Worm (Caenorhabditis elegans): ENCODE data around the gene F49C12.3.

The F49C12.3 gene

DNA sequence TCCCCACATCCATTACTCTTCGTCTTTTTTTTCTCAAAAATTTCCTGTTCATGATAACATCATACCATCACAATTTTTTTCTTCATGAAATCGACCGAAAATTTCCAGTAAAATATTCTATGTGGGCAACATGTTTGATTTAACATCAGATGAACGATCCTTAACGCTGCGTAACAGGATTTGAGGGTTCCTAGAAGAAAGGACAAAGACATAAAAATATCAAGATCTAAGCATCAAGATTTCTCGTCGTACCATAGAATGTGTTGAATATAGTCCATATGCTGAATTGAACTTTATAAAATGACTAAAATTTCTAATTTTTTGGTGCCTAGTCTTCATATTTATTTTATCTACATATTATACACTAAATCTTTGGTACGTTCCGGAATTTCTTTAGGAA is at the start of gene F49C12.3:
Gene F49C12.3, plus strand, starts transcription at position 301 of the 400 bp plus-strand sequence.
- TF ChIP-seq unc-62 (GFP tag; optimal IDR thresholded peaks at IDR 0.05) = no peak

ce11 chrIV:9251079-9251478 is 49.1 kb upstream of the F49C12.3 start, which contains the start of gene Y11D7A.8:
TSS of gene Y11D7A.8 (plus strand) at chrIV:9251379.
- TF ChIP-seq unc-62 (GFP tag; optimal IDR thresholded peaks at IDR 0.05) = no peak

ce11 chrIV:9256017-9256416 is 44.2 kb upstream of the F49C12.3 start, which contains the start of gene Y11D7A.9:
TSS of gene Y11D7A.9 (minus strand) at chrIV:9256117.
- TF ChIP-seq unc-62 (GFP tag; optimal IDR thresholded peaks at IDR 0.05) = no peak

ce11 chrIV:9256865-9257264 is 43.4 kb upstream of the F49C12.3 start:
- no peak for TF ChIP-seq unc-62 (GFP tag; optimal IDR thresholded peaks at IDR 0.05)

DNA sequence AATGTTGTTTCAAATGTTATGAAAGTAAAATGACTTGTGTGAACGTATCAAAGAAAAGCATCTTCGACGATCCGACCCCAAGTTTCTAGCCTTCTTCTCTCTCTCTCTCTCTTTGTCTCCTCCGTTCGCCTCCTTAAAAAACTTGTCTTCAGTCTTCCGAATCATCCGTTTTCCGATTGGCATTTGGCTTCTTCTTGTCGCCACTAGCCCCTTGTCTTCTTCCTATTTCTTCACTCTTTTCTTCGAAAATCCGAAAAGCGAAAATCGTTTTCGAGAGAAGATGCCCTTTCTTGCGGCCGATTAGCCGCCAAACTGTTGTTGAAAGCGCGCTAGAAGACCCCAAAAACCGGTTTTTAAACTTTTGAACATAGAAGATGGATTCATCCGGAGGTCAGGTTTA is 41.7 kb upstream of the F49C12.3 start:
- TF ChIP-seq unc-62 (GFP tag; optimal IDR thresholded peaks at IDR 0.05) = no peak

ce11 chrIV:9259687-9260086 is 40.5 kb upstream of the F49C12.3 start, which contains the start of gene Y11D7A.10:
TSS of gene Y11D7A.10 (minus strand) at chrIV:9259768.
- TF ChIP-seq unc-62 (GFP tag; optimal IDR thresholded peaks at IDR 0.05) = no peak

DNA sequence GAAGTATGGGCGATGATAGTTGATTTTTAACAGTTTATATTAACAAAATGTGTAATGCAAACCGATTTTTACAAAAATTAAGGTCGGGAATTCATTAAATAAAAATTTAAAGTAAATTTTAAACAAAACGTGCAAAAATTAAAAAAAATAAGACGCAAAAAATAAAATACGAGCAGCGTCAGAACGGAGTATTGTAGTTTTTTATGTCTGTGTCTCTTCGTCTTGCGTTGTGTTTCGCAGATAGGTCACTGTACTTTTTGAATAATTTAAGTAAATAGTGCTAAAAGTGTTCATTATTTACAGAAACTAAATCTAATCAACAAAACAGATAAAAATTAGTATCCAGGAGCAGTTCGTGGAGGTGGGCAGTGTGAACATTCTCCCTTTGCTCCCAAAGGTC is 39.9 kb upstream of the F49C12.3 start:
- TF ChIP-seq unc-62 (GFP tag; optimal IDR thresholded peaks at IDR 0.05) = no peak

ce11 chrIV:9260826-9261225 is 39.4 kb upstream of the F49C12.3 start:
- TF ChIP-seq unc-62 (GFP tag; optimal IDR thresholded peaks at IDR 0.05) = no peak

DNA sequence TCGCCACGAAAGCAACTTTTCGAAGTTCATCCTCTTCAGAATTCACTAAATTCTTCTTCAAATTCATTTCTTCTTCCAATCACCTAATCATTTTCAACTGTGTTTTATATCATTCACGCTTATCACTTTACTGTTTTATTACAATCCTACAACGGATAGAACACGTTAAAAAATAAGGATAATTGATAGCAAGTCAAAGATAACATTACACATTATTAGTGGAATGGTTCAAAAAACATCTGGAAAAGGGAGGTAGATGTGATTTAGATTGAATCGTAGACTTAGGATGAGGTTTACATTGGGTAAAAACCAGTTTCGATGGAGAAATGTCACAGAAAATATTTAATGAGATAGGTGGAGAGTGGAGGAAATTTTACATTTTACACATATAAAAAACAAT is 38.5 kb upstream of the F49C12.3 start, which contains the start of gene col-120:
Gene col-120, minus strand, starts transcription at position 101 of the 400 bp plus-strand sequence.
- no peak for TF ChIP-seq unc-62 (GFP tag; optimal IDR thresholded peaks at IDR 0.05)

DNA sequence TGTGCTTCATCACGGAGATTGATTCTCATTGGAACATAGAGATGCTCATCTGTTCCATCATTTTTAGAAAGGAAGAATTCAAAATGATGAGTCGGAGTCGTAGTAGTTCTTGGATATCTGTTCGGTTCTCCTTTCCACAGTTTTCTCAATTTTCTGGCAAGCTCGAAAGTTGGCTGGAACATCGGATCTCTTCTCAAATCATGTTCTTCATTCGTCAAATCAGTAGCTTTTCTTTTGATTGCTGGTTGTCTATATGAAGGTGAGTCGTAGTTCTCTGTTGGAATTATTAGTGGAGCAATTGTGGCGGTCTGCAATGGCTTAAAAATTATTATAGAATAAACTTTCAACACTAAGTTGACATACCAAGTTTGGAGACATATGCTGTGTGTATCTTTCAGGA is 37.9 kb upstream of the F49C12.3 start:
- no peak for TF ChIP-seq unc-62 (GFP tag; optimal IDR thresholded peaks at IDR 0.05)

DNA sequence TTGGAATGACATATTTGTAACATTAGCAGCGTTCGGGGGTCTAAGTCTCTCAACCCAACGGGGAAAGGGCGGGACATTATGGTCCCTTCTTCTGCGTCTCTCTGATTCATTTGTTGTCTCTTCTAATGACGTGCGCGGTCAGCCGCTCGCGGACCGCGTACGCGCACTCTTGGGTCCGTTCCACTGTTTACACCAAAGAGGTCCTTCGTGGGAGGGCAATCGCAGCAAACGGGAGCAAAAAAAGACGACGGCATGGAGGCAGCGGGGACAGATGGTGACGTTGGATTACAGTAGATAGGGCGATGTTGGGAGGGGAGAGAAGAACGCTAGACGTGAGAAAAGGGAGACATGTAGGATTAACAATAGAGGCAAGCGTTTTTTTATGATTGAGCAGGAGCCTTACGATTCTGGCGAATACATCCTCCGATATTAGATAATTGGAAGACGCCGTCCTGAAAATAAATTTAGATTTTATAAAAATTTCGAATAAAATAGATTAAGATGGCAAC is 36.4 kb upstream of the F49C12.3 start, which contains the start of gene flh-1:
Gene flh-1, minus strand, starts transcription at position 459 of the 509 bp plus-strand sequence.
- TF ChIP-seq unc-62 (GFP tag; optimal IDR thresholded peaks at IDR 0.05) = no peak

DNA sequence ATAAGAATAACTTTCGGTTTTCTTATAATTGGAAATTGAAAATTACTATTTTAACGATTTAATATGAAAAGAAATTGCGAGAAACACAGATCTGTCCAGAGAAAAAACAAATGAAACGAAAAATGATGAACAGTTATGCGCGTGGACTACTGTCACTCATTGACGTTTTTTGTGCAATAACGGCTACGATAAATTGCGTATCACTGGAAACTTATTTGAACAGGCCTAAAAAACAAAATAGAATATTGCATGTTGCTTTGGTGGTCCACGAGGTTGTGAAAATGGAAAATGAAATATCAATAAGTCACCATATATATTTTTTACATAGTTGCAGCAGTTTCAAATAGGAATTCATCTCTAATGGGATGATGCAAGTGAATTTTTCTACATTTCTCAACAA is 35.7 kb upstream of the F49C12.3 start:
- TF ChIP-seq unc-62 (GFP tag; optimal IDR thresholded peaks at IDR 0.05) = no peak

- TF ChIP-seq unc-62 (GFP tag; optimal IDR thresholded peaks at IDR 0.05) = no peak
These were observed 33.8 kb upstream of the F49C12.3 start, which contains the start of gene Y11D7A.19 for ce11 chrIV:9266464-9266863. TSS of gene Y11D7A.19 (minus strand) at chrIV:9266564.

ce11 chrIV:9267581-9267980 is 32.6 kb upstream of the F49C12.3 start:
- no peak for TF ChIP-seq unc-62 (GFP tag; optimal IDR thresholded peaks at IDR 0.05)

ce11 chrIV:9268916-9269315 is 31.3 kb upstream of the F49C12.3 start:
- TF ChIP-seq unc-62 (GFP tag; optimal IDR thresholded peaks at IDR 0.05) = no peak

DNA sequence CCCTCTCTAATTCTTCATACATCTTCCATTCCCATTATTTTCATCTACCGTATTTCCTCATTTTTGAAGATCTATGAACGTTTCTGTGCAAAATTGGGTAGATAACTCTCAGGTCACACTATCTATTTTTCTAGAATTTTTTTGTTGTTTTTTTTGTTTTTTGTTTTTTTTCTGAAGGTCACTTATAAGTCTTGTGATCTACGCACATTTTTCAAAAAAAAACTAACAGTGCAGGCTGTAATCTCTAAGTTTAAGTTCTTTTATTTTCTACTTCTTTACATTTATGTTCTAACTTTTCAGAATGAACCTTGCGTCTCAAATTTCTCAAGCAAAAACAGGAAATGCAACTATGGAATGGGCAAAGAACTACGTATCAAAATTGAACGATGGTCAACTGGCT is 30.4 kb upstream of the F49C12.3 start, which contains the start of gene flh-3:
Gene flh-3, plus strand, starts transcription at position 301 of the 400 bp plus-strand sequence.
- TF ChIP-seq unc-62 (GFP tag; optimal IDR thresholded peaks at IDR 0.05) = no peak

DNA sequence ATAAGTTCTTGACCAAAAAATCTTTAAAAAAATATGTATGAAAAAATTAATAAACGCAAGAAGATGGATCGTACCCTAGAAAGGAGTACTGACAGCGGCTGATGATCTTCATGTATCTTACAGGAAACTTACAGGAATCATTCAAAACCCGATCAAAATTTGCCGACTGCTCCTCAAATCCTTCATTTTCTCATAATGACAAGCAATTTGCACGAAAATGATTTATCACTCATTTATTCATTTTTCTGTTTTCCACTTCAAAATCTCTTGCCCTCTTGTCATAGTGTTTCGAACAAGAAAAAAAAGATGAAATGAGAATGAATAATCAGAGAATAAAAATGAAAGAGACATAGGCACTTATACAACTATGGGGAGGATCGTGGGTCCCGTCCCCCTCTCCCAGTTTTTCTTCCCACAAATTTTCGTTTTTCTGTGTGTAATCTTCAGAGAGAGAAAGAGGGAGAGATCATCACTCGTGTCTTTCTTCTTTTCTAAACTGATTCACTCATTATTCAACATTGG is 26.2 kb upstream of the F49C12.3 start, which contains the start of gene nmy-3:
Gene nmy-3, plus strand, starts transcription at position 472 of the 522 bp plus-strand sequence.
- no peak for TF ChIP-seq unc-62 (GFP tag; optimal IDR thresholded peaks at IDR 0.05)
